Fruit fly (Drosophila melanogaster) whole organism, embryonic: ENCODE results near the gene CG10343.
A peak's percentile ranks its signal among the peaks of the same experiment; 100 is the strongest.

Source experiments
- Ada2b ChIP-seq: fragments of 200-800 bp; sonication (Bioruptor generic); IDR thresholded peaks from 2 replicates; pipeline ENCODE4 v1.3.6; 2022; ENCODE audit warnings: missing biosample characterization, missing genetic modification characterization
- Antp ChIP-seq: fragments of 200-800 bp; sonication (Bioruptor generic); optimal IDR thresholded peaks from 3 replicates; lab custom pipeline; 2016; ENCODE audit warnings: missing biosample characterization, missing genetic modification characterization
- B-H2 ChIP-seq: fragments of 200-800 bp; sonication (Bioruptor generic); optimal IDR thresholded peaks from 2 replicates; lab custom pipeline; 2018; ENCODE audit warnings: missing biosample characterization, mild to moderate bottlenecking, missing genetic modification characterization
- Bgb ChIP-seq: fragments of 200-800 bp; sonication (Bioruptor generic); IDR thresholded peaks from 2 replicates; pipeline ENCODE4 v1.3.6; 2022; ENCODE audit warnings: missing biosample characterization, missing genetic modification characterization; ENCODE audit not compliant: partially characterized antibody
- CG13424 ChIP-seq: fragments of 200-800 bp; sonication (Bioruptor generic); optimal IDR thresholded peaks from 2 replicates; lab custom pipeline; 2019; ENCODE audit warnings: missing biosample characterization, mild to moderate bottlenecking, missing genetic modification characterization, moderate library complexity
- CG17186 ChIP-seq: fragments of 200-800 bp; sonication (Bioruptor generic); optimal IDR thresholded peaks from 3 replicates; lab custom pipeline; 2017; ENCODE audit warnings: missing biosample characterization, missing genetic modification reagents, missing genetic modification characterization
- CG18476 ChIP-seq: fragments of 200-800 bp; sonication (Bioruptor generic); optimal IDR thresholded peaks from 2 replicates; lab custom pipeline; 2016; ENCODE audit warnings: missing biosample characterization, mild to moderate bottlenecking, missing genetic modification characterization
- CG2116 ChIP-seq: fragments of 200-800 bp; sonication (Bioruptor generic); optimal IDR thresholded peaks from 3 replicates; lab custom pipeline; 2018; ENCODE audit warnings: missing biosample characterization, mild to moderate bottlenecking, missing genetic modification characterization
- CG2129 ChIP-seq: fragments of 200-800 bp; sonication (Bioruptor generic); IDR thresholded peaks from 2 replicates; pipeline ENCODE4 v1.3.6; 2022; ENCODE audit warnings: missing biosample characterization, missing genetic modification characterization; ENCODE audit not compliant: partially characterized antibody
- CG2202 ChIP-seq: fragments of 200-800 bp; sonication (Bioruptor generic); optimal IDR thresholded peaks from 2 replicates; lab custom pipeline; 2018; ENCODE audit warnings: missing biosample characterization, mild to moderate bottlenecking, missing genetic modification characterization
- CG3407 ChIP-seq: fragments of 200-800 bp; sonication (Bioruptor generic); optimal IDR thresholded peaks from 2 replicates; lab custom pipeline; 2018; ENCODE audit warnings: missing biosample characterization, mild to moderate bottlenecking, missing genetic modification characterization
- CG4404 ChIP-seq: fragments of 200-800 bp; sonication (Bioruptor generic); IDR thresholded peaks from 2 replicates; pipeline ENCODE4 v1.3.6; 2022; ENCODE audit warnings: missing biosample characterization, missing genetic modification characterization
- CG5953 ChIP-seq: fragments of 200-800 bp; sonication (Bioruptor generic); IDR thresholded peaks from 2 replicates; pipeline ENCODE4 v1.3.6; 2022; ENCODE audit warnings: missing biosample characterization, missing genetic modification characterization
- CG6175 ChIP-seq: fragments of 200-800 bp; sonication (Bioruptor generic); IDR thresholded peaks from 3 replicates; pipeline ENCODE4 v1.3.6; 2022; ENCODE audit warnings: missing biosample characterization, missing genetic modification characterization
- CG6765 ChIP-seq: fragments of 200-800 bp; sonication (Bioruptor generic); optimal IDR thresholded peaks from 3 replicates; lab custom pipeline; 2017; ENCODE audit warnings: missing biosample characterization, mild to moderate bottlenecking, missing genetic modification characterization
- CG7271 ChIP-seq: fragments of 200-800 bp; sonication (Bioruptor generic); optimal IDR thresholded peaks from 2 replicates; lab custom pipeline; 2018; ENCODE audit warnings: missing biosample characterization, mild to moderate bottlenecking, missing genetic modification characterization, moderate library complexity
- CG8290 ChIP-seq, 3 experiments: fragments of 200-800 bp; sonication (Bioruptor generic); optimal IDR thresholded peaks; 2 replicates each; lab custom pipeline; 2016 to 2019; ENCODE audit warnings: missing biosample characterization in 3 of 3, missing genetic modification characterization in 3 of 3, mild to moderate bottlenecking in 2 of 3, moderate library complexity in 1 of 3
- CG8388 ChIP-seq: fragments of 200-800 bp; sonication (Bioruptor generic); optimal IDR thresholded peaks from 2 replicates; lab custom pipeline; 2019; ENCODE audit warnings: missing biosample characterization, mild to moderate bottlenecking, missing genetic modification characterization, moderate library complexity
- CG9817 ChIP-seq: fragments of 200-800 bp; sonication (Bioruptor generic); optimal IDR thresholded peaks from 2 replicates; lab custom pipeline; 2018; ENCODE audit warnings: missing biosample characterization, mild to moderate bottlenecking, missing genetic modification characterization, moderate library complexity
- Doc3 ChIP-seq: fragments of 200-800 bp; sonication (Bioruptor generic); IDR thresholded peaks from 3 replicates; pipeline ENCODE4 v1.3.6; 2022; ENCODE audit warnings: missing biosample characterization, missing genetic modification characterization; ENCODE audit not compliant: partially characterized antibody
- ERR ChIP-seq: fragments of 200-800 bp; sonication (Bioruptor generic); optimal IDR thresholded peaks from 2 replicates; lab custom pipeline; 2016; ENCODE audit warnings: missing biosample characterization, missing genetic modification characterization
- Ets97D ChIP-seq: fragments of 200-800 bp; sonication (Bioruptor generic); optimal IDR thresholded peaks from 3 replicates; lab custom pipeline; 2016; ENCODE audit warnings: missing biosample characterization, missing genetic modification characterization
- Hand ChIP-seq: fragments of 200-800 bp; sonication (Bioruptor generic); optimal IDR thresholded peaks from 2 replicates; lab custom pipeline; 2017; ENCODE audit warnings: mild to moderate bottlenecking, missing biosample characterization, missing genetic modification reagents, missing genetic modification characterization
- NC2β ChIP-seq: fragments of 200-800 bp; sonication (Bioruptor generic); optimal IDR thresholded peaks from 2 replicates; lab custom pipeline; 2016; ENCODE audit warnings: missing biosample characterization, missing genetic modification characterization
- NK7.1 ChIP-seq: fragments of 200-800 bp; sonication (Bioruptor generic); optimal IDR thresholded peaks from 3 replicates; lab custom pipeline; 2016; ENCODE audit warnings: missing biosample characterization, missing genetic modification characterization
- Nf-YB ChIP-seq: fragments of 200-800 bp; sonication (Bioruptor generic); optimal IDR thresholded peaks from 3 replicates; lab custom pipeline; 2019; ENCODE audit warnings: missing biosample characterization, mild to moderate bottlenecking, missing genetic modification characterization, moderate library complexity
- NfI ChIP-seq: fragments of 200-800 bp; sonication (Bioruptor generic); optimal IDR thresholded peaks from 3 replicates; lab custom pipeline; 2018; ENCODE audit warnings: missing biosample characterization, mild to moderate bottlenecking, missing genetic modification characterization, moderate library complexity
- Oaz ChIP-seq: fragments of 200-800 bp; sonication (Bioruptor generic); IDR thresholded peaks from 2 replicates; pipeline ENCODE4 v1.3.6; 2022; ENCODE audit warnings: missing biosample characterization, missing genetic modification characterization
- Pdp1 ChIP-seq, 2 experiments: fragments of 200-800 bp; sonication (Bioruptor generic); optimal IDR thresholded peaks; 3 replicates each; lab custom pipeline; 2016; ENCODE audit warnings: missing biosample characterization in 2 of 2, missing genetic modification characterization in 2 of 2, mild to moderate bottlenecking in 1 of 2, moderate library complexity in 1 of 2
- Sry-δ ChIP-seq: fragments of 200-800 bp; sonication (Bioruptor generic); optimal IDR thresholded peaks from 2 replicates; lab custom pipeline; 2016; ENCODE audit warnings: missing biosample characterization, missing genetic modification characterization
- TFAM ChIP-seq: fragments of 200-800 bp; sonication (Bioruptor generic); optimal IDR thresholded peaks from 2 replicates; lab custom pipeline; 2017; ENCODE audit warnings: missing biosample characterization, missing genetic modification characterization, inconsistent platforms
- Usf ChIP-seq: fragments of 200-800 bp; sonication (Bioruptor generic); optimal IDR thresholded peaks from 2 replicates; lab custom pipeline; 2017; ENCODE audit warnings: missing genotype, missing biosample characterization, missing genetic modification characterization
- Xrp1 ChIP-seq: fragments of 200-800 bp; sonication (Bioruptor generic); IDR thresholded peaks from 2 replicates; pipeline ENCODE4 v1.3.6; 2022; ENCODE audit warnings: missing biosample characterization, missing genetic modification characterization
- bbx ChIP-seq: fragments of 200-800 bp; sonication (Bioruptor generic); IDR thresholded peaks from 2 replicates; pipeline ENCODE4 v1.3.6; 2022; ENCODE audit warnings: missing biosample characterization, missing genetic modification characterization; ENCODE audit not compliant: partially characterized antibody
- bsh ChIP-seq, 2 experiments: fragments of 200-800 bp; sonication (Bioruptor generic); optimal IDR thresholded peaks; 2 replicates each; lab custom pipeline; 2017 to 2018; ENCODE audit warnings: mild to moderate bottlenecking in 2 of 2, missing biosample characterization in 2 of 2, missing genetic modification characterization in 2 of 2, moderate library complexity in 1 of 2
- crp ChIP-seq, 2 experiments: fragments of 200-800 bp; sonication (Bioruptor generic); optimal IDR thresholded peaks; 2 replicates in 1 of 2; 3 replicates in 1 of 2; lab custom pipeline; 2017; ENCODE audit warnings: missing biosample characterization in 2 of 2, missing genetic modification characterization in 2 of 2, mild to moderate bottlenecking in 1 of 2, moderate library complexity in 1 of 2
- dm ChIP-seq: fragments of 200-800 bp; sonication (Bioruptor generic); optimal IDR thresholded peaks from 3 replicates; lab custom pipeline; 2016; ENCODE audit warnings: missing biosample characterization, missing genetic modification characterization
- fu2 ChIP-seq: fragments of 200-800 bp; sonication (Bioruptor generic); optimal IDR thresholded peaks from 2 replicates; lab custom pipeline; 2016; ENCODE audit warnings: missing biosample characterization, missing genetic modification characterization
- gsb-n ChIP-seq: fragments of 200-800 bp; sonication (Bioruptor generic); optimal IDR thresholded peaks from 3 replicates; lab custom pipeline; 2018; ENCODE audit warnings: missing biosample characterization, mild to moderate bottlenecking, missing genetic modification characterization
- nom ChIP-seq: fragments of 200-800 bp; sonication (Bioruptor generic); optimal IDR thresholded peaks from 2 replicates; lab custom pipeline; 2017; ENCODE audit warnings: missing biosample characterization, missing genetic modification characterization, mild to moderate bottlenecking, moderate library complexity, missing genetic modification reagents
- slou ChIP-seq: fragments of 200-800 bp; sonication (Bioruptor generic); optimal IDR thresholded peaks from 3 replicates; lab custom pipeline; 2016; ENCODE audit warnings: missing biosample characterization, missing genetic modification characterization
- tgo ChIP-seq: fragments of 200-800 bp; sonication (Bioruptor generic); IDR thresholded peaks from 3 replicates; pipeline ENCODE4 v1.3.6; 2022; ENCODE audit warnings: missing biosample characterization, missing genetic modification characterization
- tio ChIP-seq: fragments of 200-800 bp; sonication (Bioruptor generic); optimal IDR thresholded peaks from 2 replicates; lab custom pipeline; 2017; ENCODE audit warnings: missing biosample characterization, missing genetic modification characterization, inconsistent platforms
- trh ChIP-seq: fragments of 200-800 bp; sonication (Bioruptor generic); optimal IDR thresholded peaks from 2 replicates; lab custom pipeline; 2016; ENCODE audit warnings: missing biosample characterization, missing genetic modification characterization
- tup ChIP-seq: fragments of 200-800 bp; sonication (Bioruptor generic); optimal IDR thresholded peaks from 2 replicates; lab custom pipeline; 2016; ENCODE audit warnings: missing biosample characterization, mild to moderate bottlenecking, missing genetic modification characterization, moderate library complexity
- zen ChIP-seq: fragments of 200-800 bp; sonication (Bioruptor generic); optimal IDR thresholded peaks from 3 replicates; lab custom pipeline; 2018; ENCODE audit warnings: missing biosample characterization, mild to moderate bottlenecking, missing genetic modification characterization, moderate library complexity
- zfh1 ChIP-seq: fragments of 200-800 bp; sonication (Bioruptor generic); IDR thresholded peaks from 3 replicates; pipeline ENCODE4 v1.3.6; 2022; ENCODE audit warnings: missing biosample characterization, missing genetic modification characterization

The CG10343 gene

DNA sequence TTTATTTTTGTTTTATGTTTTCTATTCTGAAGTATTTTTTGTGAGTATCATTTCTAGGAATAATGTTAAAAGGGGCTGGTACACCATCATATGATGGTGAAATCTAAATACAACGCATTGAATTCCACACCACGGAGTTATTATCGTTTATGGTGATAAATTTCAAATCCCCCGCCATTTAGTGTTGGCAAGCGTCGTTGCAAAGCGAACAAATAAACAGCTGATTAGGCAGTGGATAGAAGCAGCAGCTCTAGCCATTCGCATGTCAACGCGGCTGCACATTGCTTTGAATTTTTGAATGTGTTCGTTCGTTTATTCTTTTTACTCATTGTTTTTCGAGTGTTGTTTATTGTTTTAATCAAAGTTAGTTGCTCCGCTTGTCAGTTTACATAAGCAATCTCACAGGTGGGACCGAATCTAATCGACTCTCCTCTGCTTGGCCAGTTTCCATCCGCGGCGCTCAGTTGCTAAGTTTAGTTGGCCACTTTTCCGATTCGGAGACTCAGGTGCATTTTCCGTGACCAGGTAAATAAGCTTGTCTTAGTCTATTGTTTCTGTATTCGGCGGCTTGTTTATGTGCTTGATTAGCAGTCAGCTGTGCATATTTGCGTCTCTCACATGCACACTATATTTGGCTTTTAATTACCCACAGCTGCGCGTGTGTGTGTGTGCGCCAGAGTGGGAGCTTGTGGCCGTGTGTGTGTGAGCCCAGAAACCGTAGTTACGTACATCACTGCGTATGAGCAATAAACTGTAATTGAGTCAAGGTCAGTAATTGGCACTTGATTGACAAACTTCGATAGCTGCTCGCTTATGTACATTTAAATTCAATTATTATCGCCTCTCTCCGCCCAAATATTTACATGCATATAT is 26.1 kb upstream of the CG10343 start, which contains the start of the genes Mst36Fa and CG31751 (continued):
- TF ChIP-seq CG4404 (GFP tag; lab: Robert Waterston, UW) (no peak), CG5953 (peak; percentile 56), Xrp1 (GFP tag; lab: Robert Waterston, UW) (peak; percentile 51), CG8388 (GFP tag; lab: Kevin White, UChicago) (peak; percentile 11), Pdp1 (GFP tag; optimal IDR thresholded peaks at IDR 0.05; lab: Kevin White, UChicago) (peak in 1 of 2 experiments; percentile 67), Hand (GFP tag; lab: Kevin White, UChicago) (peak; percentile 61), zen (peak; percentile 6), dm (GFP tag; lab: Kevin White, UChicago) (peak; percentile 47), tio (GFP tag; lab: Kevin White, UChicago) (peak; percentile 17), fu2 (GFP tag; lab: Kevin White, UChicago) (peak; percentile 43), tgo (GFP tag; lab: Robert Waterston, UW) (peak; percentile 28; the same call in 1 of the 3 replicates), Usf (no peak), CG8290 (GFP tag; optimal IDR thresholded peaks at IDR 0.05; lab: Kevin White, UChicago) (peak; percentile 45), CG8290 (tag; optimal IDR thresholded peaks at IDR 0.05; lab: Kevin White, UChicago) (peak in 1 of 2 experiments; percentile 97), CG17186 (peak; percentile 54), Ets97D (GFP tag; lab: Kevin White, UChicago) (peak; percentile 42), zfh1 (GFP tag; lab: Robert Waterston, UW) (peak; percentile 55; the same call in 1 of the 3 replicates), tup (peak; percentile 71), trh (GFP tag; lab: Kevin White, UChicago) (peak; percentile 37), CG13424 (peak; percentile 67), TFAM (GFP tag; lab: Kevin White, UChicago) (no peak), Oaz (GFP tag; lab: Robert Waterston, UW) (no peak), bsh (GFP tag; optimal IDR thresholded peaks at IDR 0.05; lab: Kevin White, UChicago) (peak in 1 of 2 experiments; percentile 68), CG7271 (no peak), CG2202 (tag; lab: Kevin White, UChicago) (peak; percentile 62), Doc3 (GFP tag; lab: Robert Waterston, UW) (no peak), CG18476 (GFP tag; lab: Kevin White, UChicago) (peak; percentile 55), CG3407 (GFP tag; lab: Kevin White, UChicago) (peak; percentile 92), Bgb (GFP tag; lab: Robert Waterston, UW) (no peak), CG2129 (no peak), crp (GFP tag; optimal IDR thresholded peaks at IDR 0.05; lab: Kevin White, UChicago) (peak; percentile 90 to 98), bbx (GFP tag; lab: Robert Waterston, UW) (no peak), B-H2 (GFP tag; lab: Kevin White, UChicago) (peak; percentile 40), Sry-δ (GFP tag; lab: Kevin White, UChicago) (peak; percentile 29), CG2116 (peak; percentile 74), Ada2b (peak; percentile 68), CG9817 (tag; lab: Kevin White, UChicago) (peak; percentile 74), nom (GFP tag; lab: Kevin White, UChicago) (no peak), Nf-YB (GFP tag; lab: Kevin White, UChicago) (peak; percentile 68), ERR (GFP tag; lab: Kevin White, UChicago) (peak; percentile 55), NC2β (peak; percentile 72), slou (peak; percentile 39), gsb-n (no peak), CG6765 (GFP tag; lab: Kevin White, UChicago) (peak; percentile 87), NfI (peak; percentile 76), CG6175 (GFP tag; lab: Robert Waterston, UW) (peak; percentile 46; the same call in 1 of the 3 replicates), NK7.1 (peak; percentile 81), Antp (peak; percentile 68)
